Fruit fly (Drosophila melanogaster) whole organism: Measurements from ENCODE around the gene Frl.

Experiments used
- CG8478 ChIP-seq: fragments of >200 bp; optimal IDR thresholded peaks from 2 replicates; lab custom pipeline; 2018; ENCODE audit warnings: inconsistent platforms
- Dll ChIP-seq: fragments of >200 bp; optimal IDR thresholded peaks from 2 replicates; lab custom pipeline; 2017
- EcR ChIP-seq, 2 experiments: fragments of >200 bp; optimal IDR thresholded peaks; 2 replicates each; lab custom pipeline; 2017; ENCODE audit warnings: missing biosample characterization in 2 of 2, missing genetic modification characterization in 2 of 2, missing genetic modification reagents in 2 of 2
- pan ChIP-seq: fragments of >200 bp; optimal IDR thresholded peaks from 2 replicates; lab custom pipeline; 2017
- psq ChIP-seq: fragments of >200 bp; optimal IDR thresholded peaks from 2 replicates; lab custom pipeline; 2017
- usp ChIP-seq: fragments of >200 bp; optimal IDR thresholded peaks from 2 replicates; lab custom pipeline; 2017; ENCODE audit warnings: missing biosample characterization, missing genetic modification characterization, mixed read lengths

Frl gene

dm6 chr3L:14062702-14063101 lies 9.7 kb downstream of the Frl start:
- TF ChIP-seq usp (GFP tag; lab: Kevin White, UChicago): no peak

DNA sequence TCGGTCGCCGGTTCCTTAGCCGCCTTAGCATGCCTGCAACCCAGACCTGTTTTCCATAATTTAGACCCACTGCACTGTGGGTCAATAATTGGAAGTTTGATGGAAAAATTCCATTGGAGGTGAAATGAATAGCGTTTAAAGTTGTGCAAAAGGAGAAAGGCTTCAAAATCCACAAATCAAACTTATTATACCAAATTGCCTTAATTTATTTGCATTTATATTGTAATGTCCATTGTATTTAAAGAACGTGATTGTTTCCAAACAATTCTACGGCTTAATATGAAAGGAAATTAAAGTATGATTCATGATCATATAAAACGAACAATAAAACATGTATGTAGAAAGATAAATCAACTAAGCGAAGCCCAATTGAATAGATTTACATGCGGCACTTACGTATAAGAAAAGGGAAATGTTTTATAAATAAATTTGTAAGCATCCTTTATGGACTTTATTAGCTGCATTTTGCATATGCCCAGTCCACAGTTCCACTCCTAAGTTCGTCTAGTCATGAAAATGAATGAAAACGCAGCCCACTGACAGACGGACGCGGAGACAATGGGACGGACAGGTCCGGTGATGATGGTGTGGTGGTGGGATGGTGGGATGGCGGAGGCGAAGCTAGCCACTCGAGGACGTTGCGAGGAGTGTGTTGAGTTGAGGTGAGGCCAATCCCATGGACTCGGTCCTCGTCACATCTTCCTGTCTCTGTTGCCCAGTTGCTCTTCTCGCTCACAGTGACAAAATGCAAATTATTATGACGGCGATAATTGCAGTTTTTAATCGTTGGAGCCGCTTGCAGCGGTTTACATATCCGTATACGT lies 10.4 kb downstream of the Frl start:
- TF ChIP-seq usp (GFP tag; lab: Kevin White, UChicago): no peak
- no peak for TF ChIP-seq pan (lab: Kevin White, UChicago)
- no peak for TF ChIP-seq EcR (GFP tag; optimal IDR thresholded peaks at IDR 0.05; lab: Kevin White, UChicago)
- TF ChIP-seq CG8478 (lab: Kevin White, UChicago): no peak

- TF ChIP-seq psq (lab: Kevin White, UChicago): no peak
- TF ChIP-seq Dll (lab: Kevin White, UChicago): no peak
- TF ChIP-seq EcR (GFP tag; optimal IDR thresholded peaks at IDR 0.05; lab: Kevin White, UChicago): no peak
- TF ChIP-seq pan (lab: Kevin White, UChicago): no peak
- TF ChIP-seq CG8478 (lab: Kevin White, UChicago): no peak
- no peak for TF ChIP-seq usp (GFP tag; lab: Kevin White, UChicago)
Observed at dm6 chr3L:14064065-14064414, 11.0 kb downstream of the Frl start.

DNA sequence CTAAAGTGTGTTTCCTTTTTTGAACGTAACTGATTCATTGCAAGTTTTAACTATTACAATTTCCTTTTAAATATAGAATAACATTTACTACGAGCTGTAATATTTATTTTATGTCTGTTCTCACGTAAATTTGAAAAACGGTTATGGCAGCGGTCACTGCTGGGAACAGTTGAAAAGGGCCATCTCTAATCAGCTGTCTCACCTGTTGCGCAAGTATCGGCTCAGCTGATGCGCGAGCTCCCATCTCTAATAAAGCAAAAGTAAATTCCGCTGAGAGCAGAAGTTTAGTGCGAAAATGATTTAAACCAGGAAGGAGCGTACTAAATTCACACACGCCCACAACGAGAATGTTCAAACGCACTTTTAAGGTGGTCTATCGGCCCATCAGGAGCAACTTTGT lies 18.6 kb downstream of the Frl start, which contains the start of gene Pex1:
Gene Pex1 (plus strand): TSS at position 272 of the 400 bp plus-strand sequence.
- TF ChIP-seq Dll (lab: Kevin White, UChicago) (no peak), usp (GFP tag; lab: Kevin White, UChicago) (no peak), psq (lab: Kevin White, UChicago) (no peak), EcR (GFP tag; optimal IDR thresholded peaks at IDR 0.05; lab: Kevin White, UChicago) (no peak), pan (lab: Kevin White, UChicago) (no peak), CG8478 (lab: Kevin White, UChicago) (no peak)

dm6 chr3L:14075472-14075871 lies 22.5 kb downstream of the Frl start, which contains the start of gene btl:
btl (plus strand) TSS chr3L:14075772.
- TF ChIP-seq Dll (lab: Kevin White, UChicago) (no peak), psq (lab: Kevin White, UChicago) (no peak), EcR (GFP tag; optimal IDR thresholded peaks at IDR 0.05; lab: Kevin White, UChicago) (no peak), CG8478 (lab: Kevin White, UChicago) (no peak), pan (lab: Kevin White, UChicago) (no peak)

DNA sequence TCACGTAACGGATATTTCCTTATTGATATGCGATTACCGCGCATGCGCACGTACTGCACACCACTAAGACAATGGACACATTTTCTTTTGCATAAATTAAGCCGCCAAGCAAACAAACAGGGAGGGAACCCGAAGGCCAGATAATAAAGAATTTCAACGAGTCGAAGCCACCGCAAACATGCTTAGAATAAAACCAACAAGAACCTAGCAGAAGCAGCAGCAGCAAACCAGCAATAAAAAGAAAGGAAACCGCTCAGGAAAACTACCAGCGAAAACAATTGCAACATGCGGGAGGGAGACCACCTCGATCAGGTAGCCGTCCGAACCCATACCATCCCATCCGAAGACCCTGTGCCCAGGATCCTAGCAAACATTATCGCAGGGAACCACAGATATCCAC lies 23.5 kb downstream of the Frl start:
- TF ChIP-seq CG8478 (lab: Kevin White, UChicago): no peak
- no peak for TF ChIP-seq usp (GFP tag; lab: Kevin White, UChicago)
- TF ChIP-seq pan (lab: Kevin White, UChicago): no peak
- TF ChIP-seq Dll (lab: Kevin White, UChicago): no peak
- no peak for TF ChIP-seq EcR (GFP tag; optimal IDR thresholded peaks at IDR 0.05; lab: Kevin White, UChicago)
- TF ChIP-seq psq (lab: Kevin White, UChicago): no peak

- TF ChIP-seq Dll (lab: Kevin White, UChicago) (no peak), EcR (GFP tag; optimal IDR thresholded peaks at IDR 0.05; lab: Kevin White, UChicago) (no peak), psq (lab: Kevin White, UChicago) (no peak)
Observed at dm6 chr3L:14078227-14078626, 25.2 kb downstream of the Frl start.

dm6 chr3L:14079224-14079623 lies 26.2 kb downstream of the Frl start:
- TF ChIP-seq pan (lab: Kevin White, UChicago): no peak
- no peak for TF ChIP-seq psq (lab: Kevin White, UChicago)
- no peak for TF ChIP-seq usp (GFP tag; lab: Kevin White, UChicago)
- no peak for TF ChIP-seq CG8478 (lab: Kevin White, UChicago)
- no peak for TF ChIP-seq EcR (GFP tag; optimal IDR thresholded peaks at IDR 0.05; lab: Kevin White, UChicago)

DNA sequence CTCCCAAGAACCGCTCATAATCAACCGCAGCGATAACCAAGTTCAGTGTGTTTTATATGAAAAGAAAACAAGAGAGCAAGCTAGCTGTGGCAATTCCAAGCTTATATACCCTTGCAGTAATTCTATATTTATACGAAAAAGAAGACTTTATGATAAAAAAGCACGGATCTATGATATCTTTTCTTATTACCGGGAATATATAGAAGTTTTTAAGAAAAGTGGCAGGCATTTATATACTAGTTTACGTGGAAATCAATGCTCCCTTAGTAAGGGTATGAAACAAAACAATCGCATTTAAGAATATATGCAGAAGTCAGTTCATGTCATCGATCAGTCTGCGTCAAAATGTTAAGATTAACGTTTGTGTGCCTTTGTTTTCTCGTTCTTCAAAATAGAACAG lies 30.3 kb downstream of the Frl start, which contains the start of gene CG8100:
Gene CG8100 (plus strand): TSS at position 333 of the 400 bp plus-strand sequence.
- TF ChIP-seq CG8478 (lab: Kevin White, UChicago) (no peak), psq (lab: Kevin White, UChicago) (no peak), Dll (lab: Kevin White, UChicago) (no peak), pan (lab: Kevin White, UChicago) (no peak), EcR (GFP tag; optimal IDR thresholded peaks at IDR 0.05; lab: Kevin White, UChicago) (no peak), usp (GFP tag; lab: Kevin White, UChicago) (no peak)

- TF ChIP-seq CG8478 (lab: Kevin White, UChicago): no peak
- TF ChIP-seq psq (lab: Kevin White, UChicago): no peak
- TF ChIP-seq Dll (lab: Kevin White, UChicago): no peak
- no peak for TF ChIP-seq pan (lab: Kevin White, UChicago)
- no peak for TF ChIP-seq EcR (GFP tag; optimal IDR thresholded peaks at IDR 0.05; lab: Kevin White, UChicago)
- TF ChIP-seq usp (GFP tag; lab: Kevin White, UChicago): no peak
Observed at dm6 chr3L:14086225-14086624, 33.2 kb downstream of the Frl start.

- TF ChIP-seq pan (lab: Kevin White, UChicago) (no peak), EcR (GFP tag; optimal IDR thresholded peaks at IDR 0.05; lab: Kevin White, UChicago) (no peak), Dll (lab: Kevin White, UChicago) (no peak), CG8478 (lab: Kevin White, UChicago) (no peak), psq (lab: Kevin White, UChicago) (no peak), usp (GFP tag; lab: Kevin White, UChicago) (no peak)
Observed at dm6 chr3L:14089010-14089409, 36.0 kb downstream of the Frl start.

- TF ChIP-seq Dll (lab: Kevin White, UChicago): no peak
- no peak for TF ChIP-seq usp (GFP tag; lab: Kevin White, UChicago)
- TF ChIP-seq EcR (GFP tag; optimal IDR thresholded peaks at IDR 0.05; lab: Kevin White, UChicago): no peak
- TF ChIP-seq pan (lab: Kevin White, UChicago): no peak
- TF ChIP-seq psq (lab: Kevin White, UChicago): no peak
- no peak for TF ChIP-seq CG8478 (lab: Kevin White, UChicago)
Observed at dm6 chr3L:14089516-14089915, 36.5 kb downstream of the Frl start.
